Comparison of ENCODE assay signal across 4 fruit fly cellular contexts in the genomic region with DNA sequence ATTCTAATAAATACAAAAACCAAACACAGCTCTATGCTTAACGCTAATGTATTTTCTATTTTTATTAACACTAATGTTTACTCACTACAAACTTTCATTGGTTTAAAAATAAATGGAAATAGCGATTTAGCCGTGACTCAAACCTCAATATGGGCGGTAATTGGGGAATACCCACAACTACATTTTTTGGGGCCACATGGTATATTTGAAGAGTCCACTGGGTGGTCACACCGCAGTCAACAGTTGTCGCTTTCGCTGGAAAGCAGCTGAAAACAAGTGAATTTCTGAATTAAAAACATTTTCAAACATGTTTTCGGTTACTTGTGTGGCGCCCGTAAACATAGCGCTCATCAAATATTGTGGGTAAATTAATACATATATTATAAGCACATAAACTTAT.
TF ChIP-seq lines count a peak whose summit lies in the region.

A gene (plus strand): TSS at position 222 of the 400 bp plus-strand sequence.

- peak; percentile 68 for TF ChIP-seq CTCF in whole organism, embryonic (GFP tag; optimal IDR thresholded peaks at IDR 0.05; lab: Kevin White, UChicago)

TF ChIP-seq in whole organism, adult, 20 proteins besides CTCF, POLR2A, EP300 and RAD21:
- peak; percentile 68 for TF ChIP-seq bab1 (GFP tag; optimal IDR thresholded peaks at IDR 0.05; lab: Kevin White, UChicago)
- TF ChIP-seq Mnt (GFP tag; optimal IDR thresholded peaks at IDR 0.05; lab: Kevin White, UChicago), result peak; percentile 85
- TF ChIP-seq cnc (optimal IDR thresholded peaks at IDR 0.05; lab: Kevin White, UChicago), result no peak
- no peak for TF ChIP-seq CG33017 (tag; optimal IDR thresholded peaks at IDR 0.05; lab: Kevin White, UChicago)
- no peak for TF ChIP-seq CG12768 (GFP tag; optimal IDR thresholded peaks at IDR 0.05; lab: Kevin White, UChicago)
- TF ChIP-seq CG7101 (tag; optimal IDR thresholded peaks at IDR 0.05; lab: Kevin White, UChicago), result peak; percentile 4
- peak; percentile 93 for TF ChIP-seq kay (GFP tag; lab: Kevin White, UChicago; ENCODE audit: borderline replicate concordance)
- no peak for TF ChIP-seq Hr96 (GFP tag; optimal IDR thresholded peaks at IDR 0.05; lab: Kevin White, UChicago)
- TF ChIP-seq ovo (GFP tag; optimal IDR thresholded peaks at IDR 0.05; lab: Kevin White, UChicago), result peak; percentile 2
- TF ChIP-seq CG5204 (GFP tag; optimal IDR thresholded peaks at IDR 0.05; lab: Kevin White, UChicago), result no peak
- TF ChIP-seq CG1620 (GFP tag; optimal IDR thresholded peaks at IDR 0.05; lab: Kevin White, UChicago), result peak; percentile 37
- no peak for TF ChIP-seq CG7045 (GFP tag; optimal IDR thresholded peaks at IDR 0.05; lab: Kevin White, UChicago)
- no peak for TF ChIP-seq cic (GFP tag; optimal IDR thresholded peaks at IDR 0.05; lab: Kevin White, UChicago)

TF ChIP-seq in whole organism, embryonic, 481 proteins besides CTCF, POLR2A, EP300 and RAD21 (continues in another document):
- TF ChIP-seq ash1 (GFP tag; optimal IDR thresholded peaks at IDR 0.05; lab: Kevin White, UChicago) (no peak), CG10565 (GFP tag; optimal IDR thresholded peaks at IDR 0.05; lab: Kevin White, UChicago) (no peak), kah (GFP tag; optimal IDR thresholded peaks at IDR 0.05; lab: Kevin White, UChicago) (peak; percentile 33), CG3995 (GFP tag; optimal IDR thresholded peaks at IDR 0.05; lab: Kevin White, UChicago) (peak; percentile 89), nom (GFP tag; optimal IDR thresholded peaks at IDR 0.05; lab: Kevin White, UChicago) (peak; percentile 7), trem (tag; optimal IDR thresholded peaks at IDR 0.05; lab: Kevin White, UChicago) (peak; percentile 48), Fer1 (GFP tag; optimal IDR thresholded peaks at IDR 0.05; lab: Kevin White, UChicago) (peak; percentile 39), CG3847 (GFP tag; IDR thresholded peaks at IDR 0.05; lab: Robert Waterston, UW) (no peak), CG9727 (GFP tag; optimal IDR thresholded peaks at IDR 0.05; lab: Kevin White, UChicago) (no peak), CG17829 (tag; optimal IDR thresholded peaks at IDR 0.05; lab: Kevin White, UChicago) (peak; percentile 31), salm (tag; optimal IDR thresholded peaks at IDR 0.05; lab: Kevin White, UChicago) (no peak), CG3281 (GFP tag; optimal IDR thresholded peaks at IDR 0.05; lab: Kevin White, UChicago) (no peak), unpg (GFP tag; optimal IDR thresholded peaks at IDR 0.05; lab: Kevin White, UChicago) (no peak), Dref (GFP tag; IDR thresholded peaks at IDR 0.05; lab: Robert Waterston, UW) (peak; percentile 46), MBD-R2 (GFP tag; IDR thresholded peaks at IDR 0.05; lab: Robert Waterston, UW) (peak; percentile 78), CG42726 (GFP tag; IDR thresholded peaks at IDR 0.05; lab: Robert Waterston, UW; ENCODE audit: partially characterized antibody) (no peak), Ptx1 (GFP tag; IDR thresholded peaks at IDR 0.05; lab: Robert Waterston, UW) (no peak), phol (tag; optimal IDR thresholded peaks at IDR 0.05; lab: Kevin White, UChicago) (peak; percentile 60), CG14710 (tag; optimal IDR thresholded peaks at IDR 0.05; lab: Kevin White, UChicago) (peak; percentile 75), zfh1 (GFP tag; IDR thresholded peaks at IDR 0.05; lab: Robert Waterston, UW) (0 out of 3 replicates have a peak, but pooled peaks have one; percentile 21), Camta (GFP tag; optimal IDR thresholded peaks at IDR 0.05; lab: Kevin White, UChicago) (no peak), CG3838 (GFP tag; optimal IDR thresholded peaks at IDR 0.05; lab: Kevin White, UChicago) (no peak), knrl (GFP tag; IDR thresholded peaks at IDR 0.05; lab: Robert Waterston, UW; ENCODE audit: partially characterized antibody) (peak; percentile 10; the same call in 1 of the 3 replicates), CG2712 (tag; optimal IDR thresholded peaks at IDR 0.05; lab: Kevin White, UChicago) (peak; percentile 45), CG13775 (GFP tag; optimal IDR thresholded peaks at IDR 0.05; lab: Kevin White, UChicago) (no peak)

TF ChIP-seq in whole organism, prepupa, 60 proteins besides CTCF, POLR2A, EP300 and RAD21:
- peak; percentile 6 for TF ChIP-seq CG3032 (tag; optimal IDR thresholded peaks at IDR 0.05; lab: Kevin White, UChicago)
- peak; percentile 90 for TF ChIP-seq fkh (GFP tag; optimal IDR thresholded peaks at IDR 0.05; lab: Kevin White, UChicago)
- peak; percentile 65 for TF ChIP-seq Blimp-1 (GFP tag; optimal IDR thresholded peaks at IDR 0.05; lab: Kevin White, UChicago)
- TF ChIP-seq esn (GFP tag; optimal IDR thresholded peaks at IDR 0.05; lab: Kevin White, UChicago), result no peak
- no peak for TF ChIP-seq pdm3 (GFP tag; optimal IDR thresholded peaks at IDR 0.05; lab: Kevin White, UChicago)
- TF ChIP-seq Eip78C (GFP tag; lab: Kevin White, UChicago), result peak; percentile 64

TF ChIP-seq in whole organism, wandering third instar larva, 38 proteins besides CTCF, POLR2A, EP300 and RAD21:
- no peak for TF ChIP-seq HLH106 (tag; optimal IDR thresholded peaks at IDR 0.05; lab: Kevin White, UChicago)
- TF ChIP-seq br (GFP tag; optimal IDR thresholded peaks at IDR 0.05; lab: Kevin White, UChicago), result no peak
- no peak for TF ChIP-seq rgr (GFP tag; optimal IDR thresholded peaks at IDR 0.05; lab: Kevin White, UChicago)
- TF ChIP-seq Rel (GFP tag; optimal IDR thresholded peaks at IDR 0.05; lab: Kevin White, UChicago), result no peak
- peak; percentile 99 for TF ChIP-seq Rel (tag; optimal IDR thresholded peaks at IDR 0.05; lab: Kevin White, UChicago)
- TF ChIP-seq Hr78 (GFP tag; optimal IDR thresholded peaks at IDR 0.05; lab: Kevin White, UChicago), result no peak
